Fruit fly (Drosophila melanogaster) whole organism, embryonic: ENCODE data around the gene CG31922.

ENCODE experiments used
- CG10147 ChIP-seq: fragments of 200-800 bp; sonication (Bioruptor generic); optimal IDR thresholded peaks from 2 replicates; lab custom pipeline; 2019; ENCODE audit warnings: missing biosample characterization, mild to moderate bottlenecking, missing genetic modification characterization, moderate library complexity
- CG11247 ChIP-seq: fragments of 200-800 bp; sonication (Bioruptor generic); IDR thresholded peaks from 2 replicates; pipeline ENCODE4 v1.3.6; 2022; ENCODE audit warnings: missing biosample characterization, missing genetic modification characterization
- CG11456 ChIP-seq: fragments of 200-800 bp; sonication (Bioruptor generic); IDR thresholded peaks from 3 replicates; pipeline ENCODE4 v1.3.6; 2022; ENCODE audit warnings: missing biosample characterization, missing genetic modification characterization
- CG11695 ChIP-seq: fragments of 200-800 bp; sonication (Bioruptor generic); IDR thresholded peaks from 3 replicates; pipeline ENCODE4 v1.3.6; 2022; ENCODE audit warnings: missing biosample characterization, missing genetic modification characterization
- CG12071 ChIP-seq: fragments of 200-800 bp; sonication (Bioruptor generic); optimal IDR thresholded peaks from 3 replicates; lab custom pipeline; 2018; ENCODE audit warnings: missing biosample characterization, mild to moderate bottlenecking, missing genetic modification characterization
- CG13624 ChIP-seq: fragments of 200-800 bp; sonication (Bioruptor generic); optimal IDR thresholded peaks from 2 replicates; lab custom pipeline; 2016; ENCODE audit warnings: missing biosample characterization, missing genetic modification characterization
- CG14860 ChIP-seq: fragments of 200-800 bp; sonication (Bioruptor generic); IDR thresholded peaks from 3 replicates; pipeline ENCODE4 v1.3.6; 2022; ENCODE audit warnings: missing biosample characterization, missing genetic modification characterization; ENCODE audit not compliant: partially characterized antibody
- CG17186 ChIP-seq: fragments of 200-800 bp; sonication (Bioruptor generic); optimal IDR thresholded peaks from 3 replicates; lab custom pipeline; 2017; ENCODE audit warnings: missing biosample characterization, missing genetic modification reagents, missing genetic modification characterization
- CG17359 ChIP-seq: fragments of 200-800 bp; sonication (Bioruptor generic); optimal IDR thresholded peaks from 3 replicates; lab custom pipeline; 2018; ENCODE audit warnings: missing biosample characterization, mild to moderate bottlenecking, missing genetic modification characterization, moderate library complexity
- CG17361 ChIP-seq: fragments of 200-800 bp; sonication (Bioruptor generic); IDR thresholded peaks from 3 replicates; pipeline ENCODE4 v1.3.6; 2022; ENCODE audit warnings: missing biosample characterization, missing genetic modification characterization
- CG17385 ChIP-seq: fragments of 200-800 bp; sonication (Bioruptor generic); optimal IDR thresholded peaks from 3 replicates; lab custom pipeline; 2018; ENCODE audit warnings: missing biosample characterization, mild to moderate bottlenecking, missing genetic modification characterization
- CG18262 ChIP-seq: fragments of 200-800 bp; optimal IDR thresholded peaks from 3 replicates; lab custom pipeline; 2019; ENCODE audit warnings: missing biosample characterization, mild to moderate bottlenecking, missing genetic modification characterization, moderate library complexity
- CG34224 ChIP-seq: fragments of 200-800 bp; sonication (Bioruptor generic); IDR thresholded peaks from 3 replicates; pipeline ENCODE4 v1.3.6; 2022; ENCODE audit warnings: missing biosample characterization, missing genetic modification characterization; ENCODE audit not compliant: partially characterized antibody
- CG43689 ChIP-seq: fragments of 200-800 bp; sonication (Bioruptor generic); IDR thresholded peaks from 2 replicates; pipeline ENCODE4 v1.3.6; 2022; ENCODE audit warnings: missing biosample characterization, missing genetic modification characterization
- CG6791 ChIP-seq: fragments of 200-800 bp; sonication (Bioruptor generic); IDR thresholded peaks from 3 replicates; pipeline ENCODE4 v1.3.6; 2022; ENCODE audit warnings: missing biosample characterization, missing genetic modification characterization; ENCODE audit not compliant: partially characterized antibody
- CG7839 ChIP-seq: fragments of 200-800 bp; sonication (Bioruptor generic); optimal IDR thresholded peaks from 3 replicates; lab custom pipeline; 2018; ENCODE audit warnings: missing biosample characterization, mild to moderate bottlenecking, missing genetic modification characterization, moderate library complexity
- CG9727 ChIP-seq: fragments of 200-800 bp; sonication (Bioruptor generic); optimal IDR thresholded peaks from 3 replicates; lab custom pipeline; 2017; ENCODE audit warnings: missing biosample characterization, mild to moderate bottlenecking, missing genetic modification characterization
- CG9876 ChIP-seq: fragments of 200-800 bp; sonication (Bioruptor generic); optimal IDR thresholded peaks from 2 replicates; lab custom pipeline; 2016; ENCODE audit warnings: missing biosample characterization, missing genetic modification characterization
- CG9932 ChIP-seq: fragments of 200-800 bp; sonication (Bioruptor generic); IDR thresholded peaks from 2 replicates; pipeline ENCODE4 v1.3.6; 2022; ENCODE audit warnings: missing biosample characterization, missing genetic modification characterization
- CoRest ChIP-seq: fragments of 200-800 bp; sonication (Bioruptor generic); optimal IDR thresholded peaks from 3 replicates; lab custom pipeline; 2018; ENCODE audit warnings: missing biosample characterization, mild to moderate bottlenecking, missing genetic modification characterization, moderate library complexity
- Dfd ChIP-seq, 2 experiments: fragments of >200 bp; optimal IDR thresholded peaks; 2 replicates each; lab custom pipeline; 2017; ENCODE audit warnings: missing biosample characterization in 2 of 2, missing genetic modification characterization in 2 of 2
- HLH3B ChIP-seq: fragments of 200-800 bp; sonication (Bioruptor generic); IDR thresholded peaks from 2 replicates; pipeline ENCODE4 v1.3.6; 2022; ENCODE audit warnings: missing biosample characterization, missing genetic modification characterization
- MTF-1 ChIP-seq: fragments of 200-800 bp; sonication (Bioruptor generic); optimal IDR thresholded peaks from 2 replicates; lab custom pipeline; 2018; ENCODE audit warnings: missing biosample characterization, mild to moderate bottlenecking, missing genetic modification characterization, borderline replicate concordance
- Max ChIP-seq: fragments of 200-800 bp; sonication (Bioruptor generic); optimal IDR thresholded peaks from 2 replicates; lab custom pipeline; 2016; ENCODE audit warnings: missing biosample characterization, mild to moderate bottlenecking, missing genetic modification characterization
- NK7.1 ChIP-seq: fragments of 200-800 bp; sonication (Bioruptor generic); optimal IDR thresholded peaks from 3 replicates; lab custom pipeline; 2016; ENCODE audit warnings: missing biosample characterization, missing genetic modification characterization
- Pdp1 ChIP-seq, 2 experiments: fragments of 200-800 bp; sonication (Bioruptor generic); optimal IDR thresholded peaks; 3 replicates each; lab custom pipeline; 2016; ENCODE audit warnings: missing biosample characterization in 2 of 2, missing genetic modification characterization in 2 of 2, mild to moderate bottlenecking in 1 of 2, moderate library complexity in 1 of 2
- Spps ChIP-seq: fragments of 200-800 bp; sonication (Bioruptor generic); optimal IDR thresholded peaks from 2 replicates; lab custom pipeline; 2018; ENCODE audit warnings: missing biosample characterization, mild to moderate bottlenecking, missing genetic modification characterization
- YL-1 ChIP-seq: fragments of 200-800 bp; sonication (Bioruptor generic); optimal IDR thresholded peaks from 3 replicates; lab custom pipeline; 2017; ENCODE audit warnings: missing biosample characterization, mild to moderate bottlenecking, missing genetic modification characterization
- ac ChIP-seq: fragments of 200-800 bp; sonication (Bioruptor generic); optimal IDR thresholded peaks from 3 replicates; lab custom pipeline; 2017; ENCODE audit warnings: missing biosample characterization, mild to moderate bottlenecking, missing genetic modification characterization
- bcd ChIP-seq: fragments of 200-800 bp; sonication (Bioruptor generic); optimal IDR thresholded peaks from 2 replicates; lab custom pipeline; 2017; ENCODE audit warnings: missing biosample characterization, mild to moderate bottlenecking, missing genetic modification characterization
- bsh ChIP-seq, 2 experiments: fragments of 200-800 bp; sonication (Bioruptor generic); optimal IDR thresholded peaks; 2 replicates each; lab custom pipeline; 2017 to 2018; ENCODE audit warnings: mild to moderate bottlenecking in 2 of 2, missing biosample characterization in 2 of 2, missing genetic modification characterization in 2 of 2, moderate library complexity in 1 of 2
- chif ChIP-seq, 2 experiments: fragments of 200-800 bp; sonication (Bioruptor generic); optimal IDR thresholded peaks; 3 replicates each; lab custom pipeline; 2016; ENCODE audit warnings: missing biosample characterization in 2 of 2, missing genetic modification characterization in 2 of 2
- chinmo ChIP-seq: fragments of 200-800 bp; sonication (Bioruptor generic); IDR thresholded peaks from 4 replicates; pipeline ENCODE4 v1.3.6; 2022; ENCODE audit warnings: missing biosample characterization, missing genetic modification characterization; ENCODE audit not compliant: partially characterized antibody
- danr ChIP-seq: fragments of 200-800 bp; sonication (Bioruptor generic); IDR thresholded peaks from 2 replicates; pipeline ENCODE4 v1.3.6; 2022; ENCODE audit warnings: missing biosample characterization, missing genetic modification characterization
- dmrt11E ChIP-seq: fragments of 200-800 bp; sonication (Bioruptor generic); optimal IDR thresholded peaks from 3 replicates; lab custom pipeline; 2018; ENCODE audit warnings: missing biosample characterization, mild to moderate bottlenecking, missing genetic modification characterization, moderate library complexity
- dpn ChIP-seq, 2 experiments: fragments of 200-800 bp; sonication (Bioruptor generic); optimal IDR thresholded peaks; 3 replicates each; lab custom pipeline; 2016; ENCODE audit warnings: missing biosample characterization in 2 of 2, missing genetic modification characterization in 2 of 2
- gce ChIP-seq: fragments of 200-800 bp; sonication (Bioruptor generic); IDR thresholded peaks from 3 replicates; pipeline ENCODE4 v1.3.6; 2022; ENCODE audit warnings: missing biosample characterization, missing genetic modification characterization
- gcm ChIP-seq: fragments of 200-800 bp; sonication (Bioruptor generic); optimal IDR thresholded peaks from 2 replicates; lab custom pipeline; 2019; ENCODE audit warnings: missing biosample characterization, mild to moderate bottlenecking, missing genetic modification characterization, moderate library complexity
- gfzf ChIP-seq: fragments of 200-800 bp; sonication (Bioruptor generic); optimal IDR thresholded peaks from 2 replicates; lab custom pipeline; 2016; ENCODE audit warnings: missing biosample characterization, mild to moderate bottlenecking, missing genetic modification characterization, moderate library complexity
- kni ChIP-seq: fragments of 200-800 bp; sonication (Bioruptor generic); optimal IDR thresholded peaks from 3 replicates; lab custom pipeline; 2017; ENCODE audit warnings: mild to moderate bottlenecking, missing biosample characterization, missing genetic modification reagents, missing genetic modification characterization
- mirr ChIP-seq: fragments of 200-800 bp; sonication (Bioruptor generic); optimal IDR thresholded peaks from 3 replicates; lab custom pipeline; 2018; ENCODE audit warnings: missing biosample characterization, mild to moderate bottlenecking, missing genetic modification characterization
- p53 ChIP-seq: fragments of 200-800 bp; sonication (Bioruptor generic); optimal IDR thresholded peaks from 2 replicates; lab custom pipeline; 2016; ENCODE audit warnings: missing biosample characterization, missing genetic modification characterization
- pum ChIP-seq: fragments of 200-800 bp; sonication (Bioruptor generic); optimal IDR thresholded peaks from 2 replicates; lab custom pipeline; 2016; ENCODE audit warnings: missing biosample characterization, missing genetic modification characterization
- sens-2 ChIP-seq: fragments of 200-800 bp; sonication (Bioruptor generic); IDR thresholded peaks from 2 replicates; pipeline ENCODE4 v1.3.6; 2022; ENCODE audit warnings: missing biosample characterization, missing genetic modification characterization
- tap ChIP-seq: fragments of 200-800 bp; optimal IDR thresholded peaks from 3 replicates; lab custom pipeline; 2019; ENCODE audit warnings: missing biosample characterization, mild to moderate bottlenecking, missing genetic modification characterization, moderate library complexity
- vnd ChIP-seq: fragments of 200-800 bp; sonication (Bioruptor generic); IDR thresholded peaks from 3 replicates; pipeline ENCODE4 v1.3.6; 2022; ENCODE audit warnings: missing biosample characterization, missing genetic modification characterization; ENCODE audit not compliant: partially characterized antibody
- z ChIP-seq: fragments of 200-800 bp; sonication (Bioruptor generic); IDR thresholded peaks from 3 replicates; pipeline ENCODE4 v1.3.6; 2022; ENCODE audit warnings: missing biosample characterization, missing genetic modification characterization
- zf30C ChIP-seq: fragments of 200-800 bp; sonication (Bioruptor generic); optimal IDR thresholded peaks from 3 replicates; lab custom pipeline; 2018; ENCODE audit warnings: missing biosample characterization, mild to moderate bottlenecking, missing genetic modification characterization

Gene CG31922

dm6 chr2L:1123078-1123818 lies 46.7 kb upstream of the CG31922 start (continued):
- TF ChIP-seq bcd (GFP tag; lab: Kevin White, UChicago) (peak; percentile 23), HLH3B (GFP tag; lab: Robert Waterston, UW) (no peak), Dfd (GFP tag; optimal IDR thresholded peaks at IDR 0.05; lab: Kevin White, UChicago) (no peak), tap (peak; percentile 47), CG18262 (peak; percentile 68), CG11247 (GFP tag; lab: Robert Waterston, UW) (no peak), MTF-1 (GFP tag; lab: Kevin White, UChicago) (peak; percentile 66), CG34224 (GFP tag; lab: Robert Waterston, UW) (no peak), CG6791 (GFP tag; lab: Robert Waterston, UW) (no peak), gce (GFP tag; lab: Robert Waterston, UW) (no peak), CoRest (tag; lab: Kevin White, UChicago) (peak; percentile 34), sens-2 (GFP tag; lab: Robert Waterston, UW) (no peak), kni (GFP tag; lab: Kevin White, UChicago) (peak; percentile 48), CG10147 (no peak), dmrt11E (tag; lab: Kevin White, UChicago) (peak; percentile 84), ac (GFP tag; lab: Kevin White, UChicago) (peak; percentile 49), CG17361 (GFP tag; lab: Robert Waterston, UW) (peak; percentile 60; the same call in 2 of the 3 replicates), CG17385 (GFP tag; lab: Kevin White, UChicago) (peak; percentile 20), Spps (tag; lab: Kevin White, UChicago) (peak; percentile 48), CG9727 (peak; percentile 74), CG11695 (GFP tag; lab: Robert Waterston, UW) (no peak), bsh (GFP tag; optimal IDR thresholded peaks at IDR 0.05; lab: Kevin White, UChicago) (peak in 1 of 2 experiments; percentile 83), p53 (no peak), CG7839 (tag; lab: Kevin White, UChicago) (peak; percentile 37), gcm (peak; percentile 55), Max (peak; percentile 47), z (GFP tag; lab: Robert Waterston, UW) (0 out of 3 replicates have a peak, but pooled peaks have one; percentile 40), CG17186 (GFP tag; lab: Kevin White, UChicago) (peak; percentile 7)

dm6 chr2L:1124265-1124664 lies 45.7 kb upstream of the CG31922 start:
- TF ChIP-seq vnd (0 out of 3 replicates have a peak, but pooled peaks have one; percentile 22), CG11456 (GFP tag; lab: Robert Waterston, UW) (no peak), CG43689 (no peak), Pdp1 (GFP tag; optimal IDR thresholded peaks at IDR 0.05; lab: Kevin White, UChicago) (peak in 1 of 2 experiments; percentile 40), CG17359 (tag; lab: Kevin White, UChicago) (no peak), chinmo (GFP tag; lab: Robert Waterston, UW) (0 out of 4 replicates have a peak, but pooled peaks have one; percentile 6), CG9876 (GFP tag; lab: Kevin White, UChicago) (no peak)

dm6 chr2L:1125437-1125836 lies 44.5 kb upstream of the CG31922 start:
- TF ChIP-seq YL-1 (GFP tag; lab: Kevin White, UChicago) (no peak), CG9932 (GFP tag; lab: Robert Waterston, UW) (no peak), pum (GFP tag; lab: Kevin White, UChicago) (no peak), gfzf (GFP tag; lab: Kevin White, UChicago) (no peak), CG12071 (peak; percentile 3), NK7.1 (GFP tag; lab: Kevin White, UChicago) (no peak), CG14860 (no peak), chif (GFP tag; optimal IDR thresholded peaks at IDR 0.05; lab: Kevin White, UChicago) (no peak), CG13624 (GFP tag; lab: Kevin White, UChicago) (no peak), dpn (GFP tag; optimal IDR thresholded peaks at IDR 0.05; lab: Kevin White, UChicago) (no peak), zf30C (GFP tag; lab: Kevin White, UChicago) (no peak), mirr (GFP tag; lab: Kevin White, UChicago) (peak; percentile 69), danr (GFP tag; lab: Robert Waterston, UW) (no peak)
